Worm (Caenorhabditis elegans) whole organism, L1 larva: ENCODE results near the gene clc-12.

Experiments used
- C34B4.2 ChIP-seq: sonication (generic microtip); optimal IDR thresholded peaks from 2 replicates; lab custom pipeline; 2017; ENCODE audit warnings: mild to moderate bottlenecking, missing genetic modification characterization, missing compliant biosample characterization
- F16B12.6 ChIP-seq: fragments of 150-350 bp; optimal IDR thresholded peaks from 2 replicates; lab custom pipeline; 2014; ENCODE audit warnings: missing biosample characterization, missing genetic modification characterization
- aha-1 ChIP-seq: fragments of 150-350 bp; optimal IDR thresholded peaks from 2 replicates; lab custom pipeline; 2014; ENCODE audit warnings: missing biosample characterization, missing genetic modification characterization
- aly-2 ChIP-seq: fragments of 150-350 bp; optimal IDR thresholded peaks from 2 replicates; lab custom pipeline; 2014; ENCODE audit warnings: missing biosample characterization, missing genetic modification characterization
- ama-1 ChIP-seq: fragments of 150-350 bp; optimal IDR thresholded peaks from 2 replicates; lab custom pipeline; 2014
- ceh-8 ChIP-seq: fragments of 200-800 bp; sonication (Bioruptor generic); optimal IDR thresholded peaks from 2 replicates; lab custom pipeline; 2018; ENCODE audit warnings: mild to moderate bottlenecking, missing genetic modification characterization, moderate library complexity, missing compliant biosample characterization
- ceh-88 ChIP-seq: fragments of 200-800 bp; sonication (Bioruptor generic); IDR thresholded peaks from 2 replicates; pipeline ENCODE4 v1.3.6; 2022; ENCODE audit warnings: missing genetic modification characterization, missing compliant biosample characterization
- ces-1 ChIP-seq: fragments of 150-350 bp; optimal IDR thresholded peaks from 2 replicates; lab custom pipeline; 2014; ENCODE audit warnings: missing biosample characterization, missing genetic modification reagents, missing genetic modification characterization
- dpl-1 ChIP-seq, 3 experiments: fragments of 150-350 bp in 2 of 3; sonication (generic microtip) in 1 of 3; optimal IDR thresholded peaks; 2 replicates each; lab custom pipeline; 2014 to 2017; ENCODE audit warnings: missing biosample characterization in 3 of 3, missing genetic modification characterization in 3 of 3, missing genetic modification reagents in 3 of 3
- efl-3 ChIP-seq: fragments of 200-800 bp; sonication (Bioruptor generic); optimal IDR thresholded peaks from 2 replicates; lab custom pipeline; 2018; ENCODE audit warnings: mild to moderate bottlenecking, missing genetic modification characterization, missing compliant biosample characterization
- egl-27 ChIP-seq, 2 experiments: fragments of 150-350 bp in 1 of 2; sonication (generic microtip); optimal IDR thresholded peaks; 3 replicates each; lab custom pipeline; 2017 to 2018; ENCODE audit warnings: missing biosample characterization in 2 of 2, missing genetic modification characterization in 2 of 2, missing genetic modification reagents in 2 of 2
- elt-2 ChIP-seq: sonication (generic microtip); optimal IDR thresholded peaks from 2 replicates; lab custom pipeline; 2016; ENCODE audit warnings: missing genetic modification characterization, mild to moderate bottlenecking, inconsistent platforms, missing compliant biosample characterization, missing genetic modification reagents
- elt-3 ChIP-seq, 6 experiments: fragments of 150-350 bp in 1 of 6; sonication (generic microtip); optimal IDR thresholded peaks; 2 replicates each; lab custom pipeline; 2017 to 2018; ENCODE audit warnings: missing biosample characterization in 6 of 6, missing genetic modification characterization in 6 of 6, inconsistent platforms in 1 of 6
- fkh-4 ChIP-seq: sonication (generic microtip); optimal IDR thresholded peaks from 2 replicates; lab custom pipeline; 2016; ENCODE audit warnings: missing compliant biosample characterization, missing genetic modification characterization, borderline replicate concordance
- fkh-8 ChIP-seq: sonication (generic microtip); optimal IDR thresholded peaks from 2 replicates; lab custom pipeline; 2016; ENCODE audit warnings: mild to moderate bottlenecking, missing genetic modification characterization, missing compliant biosample characterization
- grh-1 ChIP-seq: fragments of 200-800 bp; sonication (Bioruptor generic); IDR thresholded peaks from 2 replicates; pipeline ENCODE4 v1.3.6; 2022; ENCODE audit warnings: missing genetic modification reagents, missing genetic modification characterization, missing compliant biosample characterization
- hlh-17 ChIP-seq: fragments of 200-800 bp; sonication (Bioruptor generic); optimal IDR thresholded peaks from 2 replicates; lab custom pipeline; 2018; ENCODE audit warnings: missing genetic modification characterization, mild to moderate bottlenecking, missing compliant biosample characterization, moderate library complexity, borderline replicate concordance
- hpl-2 ChIP-seq: fragments of 150-350 bp; optimal IDR thresholded peaks from 2 replicates; lab custom pipeline; 2014; ENCODE audit warnings: missing biosample characterization, missing genetic modification reagents, missing genetic modification characterization
- irx-1 ChIP-seq: sonication (generic microtip); optimal IDR thresholded peaks from 2 replicates; lab custom pipeline; 2016; ENCODE audit warnings: missing genetic modification characterization, missing compliant biosample characterization
- jun-1 ChIP-seq: fragments of 150-350 bp; optimal IDR thresholded peaks from 2 replicates; lab custom pipeline; 2014; ENCODE audit warnings: missing biosample characterization, missing genetic modification reagents, missing genetic modification characterization
- lin-35 ChIP-seq, 2 experiments: fragments of 150-350 bp; optimal IDR thresholded peaks; 2 replicates each; lab custom pipeline; 2014; ENCODE audit warnings: missing biosample characterization in 2 of 2, missing genetic modification characterization in 2 of 2, missing genetic modification reagents in 2 of 2
- lin-39 ChIP-seq: fragments of 150-350 bp; optimal IDR thresholded peaks from 2 replicates; lab custom pipeline; 2014; ENCODE audit warnings: missing biosample characterization, missing genetic modification reagents, missing genetic modification characterization
- mdl-1 ChIP-seq, 2 experiments: fragments of 150-350 bp; optimal IDR thresholded peaks; 2 replicates each; lab custom pipeline; 2014 to 2017; ENCODE audit warnings: missing biosample characterization in 2 of 2, missing genetic modification characterization in 2 of 2, inconsistent platforms in 1 of 2
- nhr-11 ChIP-seq: fragments of 150-350 bp; optimal IDR thresholded peaks from 2 replicates; lab custom pipeline; 2014; ENCODE audit warnings: missing biosample characterization, missing genetic modification characterization
- nhr-20 ChIP-seq: sonication (generic microtip); optimal IDR thresholded peaks from 2 replicates; lab custom pipeline; 2016; ENCODE audit warnings: mild to moderate bottlenecking, missing genetic modification characterization, missing compliant biosample characterization
- nhr-237 ChIP-seq: fragments of 150-350 bp; optimal IDR thresholded peaks from 2 replicates; lab custom pipeline; 2014; ENCODE audit warnings: missing biosample characterization, missing genetic modification characterization
- nhr-47 ChIP-seq: sonication (generic microtip); optimal IDR thresholded peaks from 2 replicates; lab custom pipeline; 2016; ENCODE audit warnings: mild to moderate bottlenecking, missing genetic modification characterization, moderate library complexity, missing compliant biosample characterization
- nhr-76 ChIP-seq: sonication (generic microtip); optimal IDR thresholded peaks from 2 replicates; lab custom pipeline; 2017; ENCODE audit warnings: missing biosample characterization, missing genetic modification characterization
- nhr-84 ChIP-seq: sonication (generic microtip); optimal IDR thresholded peaks from 2 replicates; lab custom pipeline; 2017; ENCODE audit warnings: missing biosample characterization, missing genetic modification characterization
- nhr-85 ChIP-seq: sonication (generic microtip); peaks from one replicate; lab custom pipeline; 2016; ENCODE audit warnings: missing genetic modification characterization, inconsistent platforms, missing compliant biosample characterization
- nhr-90 ChIP-seq: sonication (generic microtip); optimal IDR thresholded peaks from 2 replicates; lab custom pipeline; 2016; ENCODE audit warnings: mild to moderate bottlenecking, missing genetic modification characterization, missing compliant biosample characterization; ENCODE audit not compliant: poor library complexity
- pag-3 ChIP-seq: sonication (generic microtip); optimal IDR thresholded peaks from 2 replicates; lab custom pipeline; 2017; ENCODE audit warnings: missing genetic modification characterization, mild to moderate bottlenecking, missing compliant biosample characterization, antibody characterized with exemption, borderline replicate concordance; ENCODE audit not compliant: insufficient read depth
- pqm-1 ChIP-seq: sonication (generic microtip); optimal IDR thresholded peaks from 3 replicates; lab custom pipeline; 2017; ENCODE audit warnings: missing biosample characterization, missing genetic modification characterization
- rnt-1 ChIP-seq: sonication (generic microtip); optimal IDR thresholded peaks from 2 replicates; lab custom pipeline; 2016; ENCODE audit warnings: mild to moderate bottlenecking, missing genetic modification characterization, moderate library complexity, missing compliant biosample characterization
- skn-1 ChIP-seq: fragments of 150-350 bp; optimal IDR thresholded peaks from 2 replicates; lab custom pipeline; 2014; ENCODE audit warnings: missing biosample characterization, missing genetic modification characterization
- sox-4 ChIP-seq: sonication (generic microtip); optimal IDR thresholded peaks from 2 replicates; lab custom pipeline; 2016; ENCODE audit warnings: missing genetic modification characterization, missing compliant biosample characterization
- sup-37 ChIP-seq: fragments of 200-800 bp; sonication (Bioruptor generic); optimal IDR thresholded peaks from 2 replicates; lab custom pipeline; 2018; ENCODE audit warnings: mild to moderate bottlenecking, missing genetic modification characterization, missing compliant biosample characterization
- unc-30 ChIP-seq: sonication (generic microtip); optimal IDR thresholded peaks from 2 replicates; lab custom pipeline; 2017; ENCODE audit warnings: missing biosample characterization, missing genetic modification characterization
- unc-62 ChIP-seq: fragments of 150-350 bp; optimal IDR thresholded peaks from 2 replicates; lab custom pipeline; 2014; ENCODE audit warnings: missing biosample characterization, missing genetic modification reagents, missing genetic modification characterization
- unc-86 ChIP-seq: sonication (generic microtip); optimal IDR thresholded peaks from 2 replicates; lab custom pipeline; 2016; ENCODE audit warnings: missing genetic modification characterization, missing compliant biosample characterization
- unc-98 ChIP-seq: fragments of 200-800 bp; sonication (Bioruptor generic); IDR thresholded peaks from 2 replicates; pipeline ENCODE4 v1.3.6; 2022; ENCODE audit warnings: missing genetic modification characterization, missing compliant biosample characterization
- xbp-1 ChIP-seq: sonication (generic microtip); optimal IDR thresholded peaks from 2 replicates; lab custom pipeline; 2016; ENCODE audit warnings: missing genetic modification characterization, missing compliant biosample characterization
- zag-1 ChIP-seq: fragments of 150-350 bp; optimal IDR thresholded peaks from 2 replicates; lab custom pipeline; 2014; ENCODE audit warnings: missing biosample characterization, missing genetic modification characterization
- ztf-11 ChIP-seq, 2 experiments: sonication (generic microtip); optimal IDR thresholded peaks; 2 replicates each; lab custom pipeline; 2016 to 2017; ENCODE audit warnings: missing genetic modification characterization in 2 of 2, missing biosample characterization in 1 of 2, missing compliant biosample characterization in 1 of 2

clc-12 gene

ce11 chrV:17013232-17013631 is 4.0 kb upstream of the clc-12 start, which contains the start of gene clec-241:
TSS of gene clec-241 (minus strand) at chrV:17013332.
- TF ChIP-seq unc-98 (GFP tag; lab: Robert Waterston, UW) (no peak), ama-1 (lab: Kevin White, UChicago) (no peak), unc-30 (tag; lab: Kevin White, UChicago) (no peak), nhr-76 (tag; lab: Kevin White, UChicago) (no peak), irx-1 (tag; lab: Kevin White, UChicago) (no peak), pqm-1 (tag; lab: Kevin White, UChicago) (no peak), aha-1 (tag; lab: Kevin White, UChicago) (no peak), ceh-8 (GFP tag; lab: Kevin White, UChicago) (no peak), aly-2 (tag; lab: Kevin White, UChicago) (no peak), hlh-17 (GFP tag; lab: Kevin White, UChicago) (no peak), grh-1 (GFP tag; lab: Robert Waterston, UW) (no peak), nhr-84 (tag; lab: Kevin White, UChicago) (no peak), dpl-1 (GFP tag; optimal IDR thresholded peaks at IDR 0.05; lab: Kevin White, UChicago) (no peak), unc-86 (tag; lab: Kevin White, UChicago) (no peak), elt-3 (tag; optimal IDR thresholded peaks at IDR 0.05; lab: Kevin White, UChicago) (no peak), nhr-47 (tag; lab: Kevin White, UChicago) (no peak), ceh-88 (GFP tag; lab: Robert Waterston, UW) (no peak), ces-1 (GFP tag; lab: Kevin White, UChicago) (no peak), egl-27 (tag; optimal IDR thresholded peaks at IDR 0.05; lab: Kevin White, UChicago) (no peak), jun-1 (tag; lab: Kevin White, UChicago) (no peak)
- TF ChIP-seq, all 84 proteins: peak for 0

- TF ChIP-seq nhr-20 (tag; lab: Kevin White, UChicago): no peak
- TF ChIP-seq lin-39 (tag; lab: Kevin White, UChicago): no peak
- TF ChIP-seq sox-4: no peak
- TF ChIP-seq elt-2 (tag; lab: Kevin White, UChicago): no peak
- TF ChIP-seq hlh-17 (GFP tag; lab: Kevin White, UChicago): no peak
- no peak for TF ChIP-seq zag-1 (tag; lab: Kevin White, UChicago)
- TF ChIP-seq ceh-8 (GFP tag; lab: Kevin White, UChicago): no peak
- no peak for TF ChIP-seq ztf-11 (tag; optimal IDR thresholded peaks at IDR 0.05; lab: Kevin White, UChicago)
- no peak for TF ChIP-seq rnt-1 (tag; lab: Kevin White, UChicago)
- no peak for TF ChIP-seq C34B4.2
- no peak for TF ChIP-seq nhr-90 (tag; lab: Kevin White, UChicago)
- no peak for TF ChIP-seq unc-98 (GFP tag; lab: Robert Waterston, UW)
- no peak for TF ChIP-seq hpl-2 (GFP tag; lab: Kevin White, UChicago)
- no peak for TF ChIP-seq xbp-1 (tag; lab: Kevin White, UChicago)
- TF ChIP-seq skn-1 (tag; lab: Kevin White, UChicago): no peak
- no peak for TF ChIP-seq pag-3
- no peak for TF ChIP-seq nhr-237 (tag; lab: Kevin White, UChicago)
- TF ChIP-seq fkh-4 (tag; lab: Kevin White, UChicago): no peak
These were observed 886 bp downstream of the clc-12 start, which contains the start of gene sri-69 for ce11 chrV:17008302-17008701. TSS of gene sri-69 (minus strand) at chrV:17008402.

- TF ChIP-seq mdl-1 (tag; optimal IDR thresholded peaks at IDR 0.05; lab: Kevin White, UChicago) (no peak), efl-3 (GFP tag; lab: Kevin White, UChicago) (no peak), sup-37 (GFP tag; lab: Kevin White, UChicago) (no peak), nhr-84 (tag; lab: Kevin White, UChicago) (no peak), unc-62 (GFP tag; lab: Kevin White, UChicago) (no peak), nhr-90 (tag; lab: Kevin White, UChicago) (no peak), lin-35 (GFP tag; optimal IDR thresholded peaks at IDR 0.05; lab: Kevin White, UChicago) (no peak), fkh-8 (tag; lab: Kevin White, UChicago) (no peak), nhr-11 (no peak), nhr-85 (no peak), F16B12.6 (tag; lab: Kevin White, UChicago) (no peak), unc-86 (tag; lab: Kevin White, UChicago) (no peak)
- TF ChIP-seq, all 84 proteins: peak for 0
These were observed 4.0 kb downstream of the clc-12 start, which contains the start of gene srh-131 for ce11 chrV:17005189-17005588. TSS of gene srh-131 (plus strand) at chrV:17005489.
